Worm (Caenorhabditis elegans) whole organism, L1 larva: Measurements from ENCODE around the gene cex-2.

Source experiments
- Y116A8C.19 ChIP-seq: sonication (generic microtip); optimal IDR thresholded peaks from 2 replicates; lab custom pipeline; 2016; ENCODE audit warnings: missing compliant biosample characterization, missing genetic modification characterization, borderline replicate concordance
- blmp-1 ChIP-seq: fragments of 150-350 bp; optimal IDR thresholded peaks from 2 replicates; lab custom pipeline; 2014; ENCODE audit warnings: missing biosample characterization, missing genetic modification characterization
- ceh-82 ChIP-seq, 3 experiments: fragments of 150-350 bp in 1 of 3; sonication (generic microtip) in 2 of 3; optimal IDR thresholded peaks; 2 replicates each; lab custom pipeline; 2014 to 2017; ENCODE audit warnings: missing biosample characterization in 3 of 3, missing genetic modification characterization in 3 of 3
- ceh-88 ChIP-seq: fragments of 200-800 bp; sonication (Bioruptor generic); IDR thresholded peaks from 2 replicates; pipeline ENCODE4 v1.3.6; 2022; ENCODE audit warnings: missing genetic modification characterization, missing compliant biosample characterization
- ces-1 ChIP-seq: fragments of 150-350 bp; optimal IDR thresholded peaks from 2 replicates; lab custom pipeline; 2014; ENCODE audit warnings: missing biosample characterization, missing genetic modification reagents, missing genetic modification characterization
- dpl-1 ChIP-seq, 3 experiments: fragments of 150-350 bp in 2 of 3; sonication (generic microtip) in 1 of 3; optimal IDR thresholded peaks; 2 replicates each; lab custom pipeline; 2014 to 2017; ENCODE audit warnings: missing biosample characterization in 3 of 3, missing genetic modification characterization in 3 of 3, missing genetic modification reagents in 3 of 3
- efl-1 ChIP-seq, 4 experiments: fragments of 150-350 bp; optimal IDR thresholded peaks in 3 of 4; peaks in 1 of 4; 1 replicate in 1 of 4; 2 replicates in 3 of 4; lab custom pipeline; 2014; ENCODE audit warnings: missing biosample characterization in 2 of 4, missing genetic modification characterization in 2 of 4, missing genetic modification reagents in 2 of 4
- fkh-4 ChIP-seq: sonication (generic microtip); optimal IDR thresholded peaks from 2 replicates; lab custom pipeline; 2016; ENCODE audit warnings: missing compliant biosample characterization, missing genetic modification characterization, borderline replicate concordance
- grh-1 ChIP-seq: fragments of 200-800 bp; sonication (Bioruptor generic); IDR thresholded peaks from 2 replicates; pipeline ENCODE4 v1.3.6; 2022; ENCODE audit warnings: missing genetic modification reagents, missing genetic modification characterization, missing compliant biosample characterization
- irx-1 ChIP-seq: sonication (generic microtip); optimal IDR thresholded peaks from 2 replicates; lab custom pipeline; 2016; ENCODE audit warnings: missing genetic modification characterization, missing compliant biosample characterization
- isw-1 ChIP-seq: fragments of 200-800 bp; sonication (Bioruptor generic); IDR thresholded peaks from 2 replicates; pipeline ENCODE4 v1.3.6; 2022; ENCODE audit warnings: missing genetic modification characterization, missing compliant biosample characterization
- lin-14 ChIP-seq: fragments of 200-800 bp; sonication (Bioruptor generic); optimal IDR thresholded peaks from 2 replicates; lab custom pipeline; 2018; ENCODE audit warnings: mild to moderate bottlenecking, missing genetic modification characterization, moderate library complexity, missing compliant biosample characterization
- lin-35 ChIP-seq, 2 experiments: fragments of 150-350 bp; optimal IDR thresholded peaks; 2 replicates each; lab custom pipeline; 2014; ENCODE audit warnings: missing biosample characterization in 2 of 2, missing genetic modification characterization in 2 of 2, missing genetic modification reagents in 2 of 2
- lir-3 ChIP-seq: sonication (generic microtip); optimal IDR thresholded peaks from 2 replicates; lab custom pipeline; 2016; ENCODE audit warnings: mild to moderate bottlenecking, missing genetic modification characterization, moderate library complexity, missing compliant biosample characterization; ENCODE audit not compliant: poor library complexity
- lsy-2 ChIP-seq, 2 experiments: fragments of 150-350 bp; optimal IDR thresholded peaks; 2 replicates each; lab custom pipeline; 2014; ENCODE audit warnings: missing biosample characterization in 2 of 2, missing genetic modification characterization in 2 of 2
- nhr-237 ChIP-seq: fragments of 150-350 bp; optimal IDR thresholded peaks from 2 replicates; lab custom pipeline; 2014; ENCODE audit warnings: missing biosample characterization, missing genetic modification characterization
- nhr-28 ChIP-seq: fragments of 150-350 bp; optimal IDR thresholded peaks from 2 replicates; lab custom pipeline; 2014; ENCODE audit warnings: missing biosample characterization, missing genetic modification characterization
- nhr-47 ChIP-seq: sonication (generic microtip); optimal IDR thresholded peaks from 2 replicates; lab custom pipeline; 2016; ENCODE audit warnings: mild to moderate bottlenecking, missing genetic modification characterization, moderate library complexity, missing compliant biosample characterization
- nhr-71 ChIP-seq: sonication (generic microtip); optimal IDR thresholded peaks from 2 replicates; lab custom pipeline; 2016; ENCODE audit warnings: mild to moderate bottlenecking, missing genetic modification characterization, moderate library complexity, missing compliant biosample characterization
- nhr-77 ChIP-seq: fragments of 150-350 bp; optimal IDR thresholded peaks from 2 replicates; lab custom pipeline; 2014; ENCODE audit warnings: missing biosample characterization, missing genetic modification characterization
- nhr-85 ChIP-seq: sonication (generic microtip); peaks from one replicate; lab custom pipeline; 2016; ENCODE audit warnings: missing genetic modification characterization, inconsistent platforms, missing compliant biosample characterization
- nhr-90 ChIP-seq: sonication (generic microtip); optimal IDR thresholded peaks from 2 replicates; lab custom pipeline; 2016; ENCODE audit warnings: mild to moderate bottlenecking, missing genetic modification characterization, missing compliant biosample characterization; ENCODE audit not compliant: poor library complexity
- pag-3 ChIP-seq: sonication (generic microtip); optimal IDR thresholded peaks from 2 replicates; lab custom pipeline; 2017; ENCODE audit warnings: missing genetic modification characterization, mild to moderate bottlenecking, missing compliant biosample characterization, antibody characterized with exemption, borderline replicate concordance; ENCODE audit not compliant: insufficient read depth
- rnt-1 ChIP-seq: sonication (generic microtip); optimal IDR thresholded peaks from 2 replicates; lab custom pipeline; 2016; ENCODE audit warnings: mild to moderate bottlenecking, missing genetic modification characterization, moderate library complexity, missing compliant biosample characterization
- skn-1 ChIP-seq: fragments of 150-350 bp; optimal IDR thresholded peaks from 2 replicates; lab custom pipeline; 2014; ENCODE audit warnings: missing biosample characterization, missing genetic modification characterization
- sox-4 ChIP-seq: sonication (generic microtip); optimal IDR thresholded peaks from 2 replicates; lab custom pipeline; 2016; ENCODE audit warnings: missing genetic modification characterization, missing compliant biosample characterization
- sup-37 ChIP-seq: fragments of 200-800 bp; sonication (Bioruptor generic); optimal IDR thresholded peaks from 2 replicates; lab custom pipeline; 2018; ENCODE audit warnings: mild to moderate bottlenecking, missing genetic modification characterization, missing compliant biosample characterization
- swsn-7 ChIP-seq: sonication (generic microtip); optimal IDR thresholded peaks from 2 replicates; lab custom pipeline; 2016; ENCODE audit warnings: missing genetic modification characterization, missing compliant biosample characterization
- tlp-1 ChIP-seq: fragments of 150-350 bp; optimal IDR thresholded peaks from 2 replicates; lab custom pipeline; 2014; ENCODE audit warnings: missing biosample characterization, missing genetic modification characterization
- unc-62 ChIP-seq: fragments of 150-350 bp; optimal IDR thresholded peaks from 2 replicates; lab custom pipeline; 2014; ENCODE audit warnings: missing biosample characterization, missing genetic modification reagents, missing genetic modification characterization
- xbp-1 ChIP-seq: sonication (generic microtip); optimal IDR thresholded peaks from 2 replicates; lab custom pipeline; 2016; ENCODE audit warnings: missing genetic modification characterization, missing compliant biosample characterization
- zip-4 ChIP-seq: fragments of 200-800 bp; sonication (Bioruptor generic); optimal IDR thresholded peaks from 2 replicates; lab custom pipeline; 2018; ENCODE audit warnings: mild to moderate bottlenecking, missing genetic modification characterization, moderate library complexity, missing compliant biosample characterization

cex-2 gene

DNA sequence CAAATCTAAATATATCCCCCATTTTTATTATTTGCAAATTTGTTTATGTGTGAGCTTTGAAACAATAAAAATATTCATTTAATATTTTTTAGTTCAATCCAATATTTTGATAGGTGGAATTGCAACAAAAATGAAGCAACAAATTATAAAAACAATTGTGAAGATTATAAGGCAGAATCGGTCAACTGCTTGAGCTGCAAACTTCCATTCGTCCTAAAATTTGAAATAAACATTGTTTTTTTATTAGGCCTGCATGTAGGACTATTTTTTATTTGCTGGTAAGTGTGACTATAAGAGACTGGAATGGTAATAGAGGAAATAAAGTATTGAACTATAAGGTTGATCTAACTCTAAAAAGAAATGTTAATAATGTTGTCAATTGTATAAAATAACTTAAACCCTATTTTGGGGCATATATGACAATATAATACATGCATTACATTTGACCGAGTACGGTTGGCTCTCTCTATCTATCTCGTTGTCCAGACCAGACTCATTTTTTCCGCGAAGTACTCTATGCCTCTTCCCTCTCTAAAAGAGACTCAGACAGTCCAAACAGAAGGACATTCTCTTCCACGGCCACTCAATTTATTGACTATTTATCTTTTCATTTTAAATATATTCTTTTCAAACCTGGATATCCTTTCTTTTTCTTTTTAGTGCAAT is 10.5 kb upstream of the cex-2 start, which contains the start of gene T09A5.4:
Gene T09A5.4, plus strand, starts transcription at position 616 of the 666 bp plus-strand sequence.
- peak; percentile 7 for TF ChIP-seq nhr-77
- no peak for TF ChIP-seq nhr-71 (tag; lab: Kevin White, UChicago)
- no peak for TF ChIP-seq sox-4 (tag; lab: Kevin White, UChicago)
- TF ChIP-seq efl-1 (optimal IDR thresholded peaks at IDR 0.05; lab: Kevin White, UChicago), result peak in 1 of 2 experiments; percentile 10
- TF ChIP-seq efl-1 (GFP tag; optimal IDR thresholded peaks at IDR 0.05 in 1 of 2; lab: Kevin White, UChicago), result no peak
- TF ChIP-seq lsy-2 (tag; optimal IDR thresholded peaks at IDR 0.05; lab: Kevin White, UChicago), result peak in 1 of 2 experiments; percentile 32
- peak; percentile 14 for TF ChIP-seq lin-14
- peak in 1 of 3 experiments; percentile 18 for TF ChIP-seq dpl-1 (GFP tag; optimal IDR thresholded peaks at IDR 0.05; lab: Kevin White, UChicago)

ce11 chrII:7842053-7842452 is 6.8 kb upstream of the cex-2 start, which contains the start of gene klp-3:
klp-3 (plus strand) TSS chrII:7842353.
- TF ChIP-seq Y116A8C.19 (no peak), ces-1 (GFP tag; lab: Kevin White, UChicago) (no peak), nhr-85 (tag; lab: Kevin White, UChicago) (peak; percentile 61), isw-1 (GFP tag; lab: Robert Waterston, UW) (no peak), tlp-1 (tag; lab: Kevin White, UChicago) (no peak), nhr-28 (tag; lab: Kevin White, UChicago) (no peak)

- TF ChIP-seq rnt-1 (peak; percentile 15), efl-1 (optimal IDR thresholded peaks at IDR 0.05; lab: Kevin White, UChicago) (no peak), efl-1 (GFP tag; optimal IDR thresholded peaks at IDR 0.05 in 1 of 2; lab: Kevin White, UChicago) (no peak), lin-14 (peak; percentile 47), lin-35 (GFP tag; optimal IDR thresholded peaks at IDR 0.05; lab: Kevin White, UChicago) (peak in 1 of 2 experiments; percentile 8), irx-1 (tag; lab: Kevin White, UChicago) (no peak), blmp-1 (tag; lab: Kevin White, UChicago) (peak; percentile 90)
Observed at ce11 chrII:7839703-7840102, 4.5 kb upstream of the cex-2 start.

DNA sequence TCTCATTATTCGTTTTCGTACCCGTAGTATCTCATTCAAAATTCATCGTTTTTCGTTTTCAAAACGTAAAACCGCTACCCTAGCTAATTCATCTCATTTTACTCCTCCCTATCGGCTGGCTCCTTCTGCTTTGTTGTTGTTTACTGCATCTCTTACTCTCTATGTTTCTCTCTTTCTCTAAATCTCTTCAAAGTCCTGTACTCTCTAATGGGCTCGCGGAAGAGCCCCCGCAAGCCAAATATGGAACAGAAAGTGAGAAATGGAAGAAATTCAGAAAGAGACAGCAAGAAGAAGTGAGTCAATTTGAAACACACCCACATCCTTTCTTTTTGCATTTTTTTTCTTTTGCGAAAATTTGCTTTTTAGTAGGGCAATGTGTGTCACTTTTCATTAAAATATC is 3.4 kb upstream of the cex-2 start:
- TF ChIP-seq rnt-1 (peak; percentile 10), sup-37 (GFP tag; lab: Kevin White, UChicago) (no peak), ceh-82 (tag; optimal IDR thresholded peaks at IDR 0.05; lab: Kevin White, UChicago) (peak in 1 of 3 experiments; percentile 28), lsy-2 (tag; optimal IDR thresholded peaks at IDR 0.05; lab: Kevin White, UChicago) (peak; percentile 2 to 22), unc-62 (GFP tag; lab: Kevin White, UChicago) (peak; percentile 17), nhr-47 (tag; lab: Kevin White, UChicago) (peak; percentile 29), skn-1 (tag; lab: Kevin White, UChicago) (no peak), efl-1 (optimal IDR thresholded peaks at IDR 0.05; lab: Kevin White, UChicago) (peak; percentile 9 to 28), efl-1 (GFP tag; optimal IDR thresholded peaks at IDR 0.05 in 1 of 2; lab: Kevin White, UChicago) (peak in 1 of 2 experiments; percentile 13), nhr-85 (tag; lab: Kevin White, UChicago) (peak; percentile 33), nhr-71 (tag; lab: Kevin White, UChicago) (peak; percentile 20), ceh-88 (no peak), pag-3 (tag; lab: Kevin White, UChicago) (no peak), zip-4 (GFP tag; lab: Kevin White, UChicago) (no peak), Y116A8C.19 (no peak), xbp-1 (no peak), nhr-237 (tag; lab: Kevin White, UChicago) (no peak), grh-1 (GFP tag; lab: Robert Waterston, UW) (no peak), lin-14 (peak; percentile 83), nhr-90 (tag; lab: Kevin White, UChicago) (no peak), swsn-7 (peak; percentile 3), fkh-4 (tag; lab: Kevin White, UChicago) (no peak), lir-3 (no peak)
